Fruit fly (Drosophila melanogaster) whole organism, embryonic: ENCODE data around the gene Cdk1.

ENCODE experiments used
- Asciz ChIP-seq: fragments of 200-800 bp; sonication (Bioruptor generic); optimal IDR thresholded peaks from 2 replicates; lab custom pipeline; 2017; ENCODE audit warnings: missing biosample characterization, mild to moderate bottlenecking, missing genetic modification characterization, missing genetic modification reagents
- Bdp1 ChIP-seq: fragments of 200-800 bp; sonication (Bioruptor generic); optimal IDR thresholded peaks from 3 replicates; lab custom pipeline; 2016; ENCODE audit warnings: missing biosample characterization, missing genetic modification characterization
- Bgb ChIP-seq: fragments of 200-800 bp; sonication (Bioruptor generic); IDR thresholded peaks from 2 replicates; pipeline ENCODE4 v1.3.6; 2022; ENCODE audit warnings: missing biosample characterization, missing genetic modification characterization; ENCODE audit not compliant: partially characterized antibody
- CG10147 ChIP-seq: fragments of 200-800 bp; sonication (Bioruptor generic); optimal IDR thresholded peaks from 2 replicates; lab custom pipeline; 2019; ENCODE audit warnings: missing biosample characterization, mild to moderate bottlenecking, missing genetic modification characterization, moderate library complexity
- CG10431 ChIP-seq: fragments of 200-800 bp; sonication (Bioruptor generic); optimal IDR thresholded peaks from 3 replicates; lab custom pipeline; 2018; ENCODE audit warnings: missing biosample characterization, mild to moderate bottlenecking, missing genetic modification characterization
- CG11247 ChIP-seq: fragments of 200-800 bp; sonication (Bioruptor generic); IDR thresholded peaks from 2 replicates; pipeline ENCODE4 v1.3.6; 2022; ENCODE audit warnings: missing biosample characterization, missing genetic modification characterization
- CG12104 ChIP-seq: fragments of 200-800 bp; sonication (Bioruptor generic); optimal IDR thresholded peaks from 3 replicates; lab custom pipeline; 2016; ENCODE audit warnings: missing biosample characterization, missing genetic modification characterization
- CG12219 ChIP-seq: fragments of 200-800 bp; sonication (Bioruptor generic); optimal IDR thresholded peaks from 3 replicates; lab custom pipeline; 2018; ENCODE audit warnings: missing biosample characterization, mild to moderate bottlenecking, missing genetic modification characterization
- CG12299 ChIP-seq: fragments of 200-800 bp; sonication (Bioruptor generic); optimal IDR thresholded peaks from 2 replicates; lab custom pipeline; 2018; ENCODE audit warnings: missing biosample characterization, mild to moderate bottlenecking, missing genetic modification characterization
- CG13424 ChIP-seq: fragments of 200-800 bp; sonication (Bioruptor generic); optimal IDR thresholded peaks from 2 replicates; lab custom pipeline; 2019; ENCODE audit warnings: missing biosample characterization, mild to moderate bottlenecking, missing genetic modification characterization, moderate library complexity
- CG13775 ChIP-seq: fragments of 200-800 bp; sonication (Bioruptor generic); optimal IDR thresholded peaks from 3 replicates; lab custom pipeline; 2017; ENCODE audit warnings: missing biosample characterization, mild to moderate bottlenecking, missing genetic modification characterization
- CG14050 ChIP-seq: fragments of 200-800 bp; sonication (Bioruptor generic); IDR thresholded peaks from 3 replicates; pipeline ENCODE4 v1.3.6; 2022; ENCODE audit warnings: missing biosample characterization, missing genetic modification characterization
- CG1529 ChIP-seq: fragments of 200-800 bp; sonication (Bioruptor generic); optimal IDR thresholded peaks from 3 replicates; lab custom pipeline; 2018; ENCODE audit warnings: missing biosample characterization, missing genetic modification characterization
- CG15601 ChIP-seq: fragments of 200-800 bp; sonication (Bioruptor generic); optimal IDR thresholded peaks from 3 replicates; lab custom pipeline; 2019; ENCODE audit warnings: missing biosample characterization, mild to moderate bottlenecking, missing genetic modification characterization, moderate library complexity
- CG1603 ChIP-seq: fragments of 200-800 bp; sonication (Bioruptor generic); optimal IDR thresholded peaks from 2 replicates; lab custom pipeline; 2019; ENCODE audit warnings: missing biosample characterization, mild to moderate bottlenecking, missing genetic modification characterization, moderate library complexity
- CG1647 ChIP-seq: fragments of 200-800 bp; sonication (Bioruptor generic); optimal IDR thresholded peaks from 3 replicates; lab custom pipeline; 2016; ENCODE audit warnings: missing biosample characterization, missing genetic modification characterization
- CG17361 ChIP-seq: fragments of 200-800 bp; sonication (Bioruptor generic); IDR thresholded peaks from 3 replicates; pipeline ENCODE4 v1.3.6; 2022; ENCODE audit warnings: missing biosample characterization, missing genetic modification characterization
- CG2678 ChIP-seq: fragments of 200-800 bp; sonication (Bioruptor generic); optimal IDR thresholded peaks from 3 replicates; lab custom pipeline; 2019; ENCODE audit warnings: missing biosample characterization, mild to moderate bottlenecking, missing genetic modification characterization, moderate library complexity
- CG3995 ChIP-seq: fragments of 200-800 bp; sonication (Bioruptor generic); optimal IDR thresholded peaks from 3 replicates; lab custom pipeline; 2016; ENCODE audit warnings: missing biosample characterization, missing genetic modification characterization
- CG4820 ChIP-seq: fragments of 200-800 bp; sonication (Bioruptor generic); optimal IDR thresholded peaks from 3 replicates; lab custom pipeline; 2016; ENCODE audit warnings: missing biosample characterization, missing genetic modification characterization
- CG6689 ChIP-seq: fragments of 200-800 bp; sonication (Bioruptor generic); IDR thresholded peaks from 2 replicates; pipeline ENCODE4 v1.3.6; 2022; ENCODE audit warnings: missing biosample characterization, missing genetic modification characterization
- CG7271 ChIP-seq: fragments of 200-800 bp; sonication (Bioruptor generic); optimal IDR thresholded peaks from 2 replicates; lab custom pipeline; 2018; ENCODE audit warnings: missing biosample characterization, mild to moderate bottlenecking, missing genetic modification characterization, moderate library complexity
- CG7745 ChIP-seq: fragments of 200-800 bp; sonication (Bioruptor generic); optimal IDR thresholded peaks from 2 replicates; lab custom pipeline; 2018; ENCODE audit warnings: missing biosample characterization, mild to moderate bottlenecking, missing genetic modification characterization, moderate library complexity
- CG7786 ChIP-seq: fragments of 200-800 bp; sonication (Bioruptor generic); optimal IDR thresholded peaks from 2 replicates; lab custom pipeline; 2016; ENCODE audit warnings: missing biosample characterization, missing genetic modification characterization
- E2f2 ChIP-seq: fragments of 200-800 bp; sonication (Bioruptor generic); IDR thresholded peaks from 2 replicates; pipeline ENCODE4 v1.3.6; 2022; ENCODE audit warnings: missing biosample characterization, missing genetic modification characterization
- HLHmδ ChIP-seq: fragments of 200-800 bp; sonication (Bioruptor generic); optimal IDR thresholded peaks from 2 replicates; lab custom pipeline; 2018; ENCODE audit warnings: missing biosample characterization, mild to moderate bottlenecking, missing genetic modification characterization, moderate library complexity
- Mes4 ChIP-seq: fragments of 200-800 bp; sonication (Bioruptor generic); optimal IDR thresholded peaks from 2 replicates; lab custom pipeline; 2016; ENCODE audit warnings: missing biosample characterization, missing genetic modification characterization
- Poxn ChIP-seq: fragments of 200-800 bp; sonication (Bioruptor generic); IDR thresholded peaks from 2 replicates; pipeline ENCODE4 v1.3.6; 2022; ENCODE audit warnings: missing biosample characterization, missing genetic modification characterization
- Stat92E ChIP-seq, 3 experiments: fragments of >200 bp in 2 of 3; fragments of 200-800 bp in 1 of 3; sonication (Bioruptor generic) in 1 of 3; optimal IDR thresholded peaks; 2 replicates each; lab custom pipeline; 2017 to 2019; ENCODE audit warnings: missing biosample characterization in 3 of 3, missing genetic modification characterization in 3 of 3, mild to moderate bottlenecking in 1 of 3, moderate library complexity in 1 of 3
- ara ChIP-seq: fragments of 200-800 bp; sonication (Bioruptor generic); IDR thresholded peaks from 2 replicates; pipeline ENCODE4 v1.3.6; 2022; ENCODE audit warnings: missing biosample characterization, missing genetic modification characterization
- bbx ChIP-seq: fragments of 200-800 bp; sonication (Bioruptor generic); IDR thresholded peaks from 2 replicates; pipeline ENCODE4 v1.3.6; 2022; ENCODE audit warnings: missing biosample characterization, missing genetic modification characterization; ENCODE audit not compliant: partially characterized antibody
- btn ChIP-seq: fragments of 200-800 bp; sonication (Bioruptor generic); optimal IDR thresholded peaks from 2 replicates; lab custom pipeline; 2016; ENCODE audit warnings: missing biosample characterization, missing genetic modification characterization
- cato ChIP-seq: fragments of 200-800 bp; sonication (Bioruptor generic); optimal IDR thresholded peaks from 2 replicates; lab custom pipeline; 2016; ENCODE audit warnings: missing biosample characterization, missing genetic modification characterization, borderline replicate concordance
- chinmo ChIP-seq: fragments of 200-800 bp; sonication (Bioruptor generic); IDR thresholded peaks from 4 replicates; pipeline ENCODE4 v1.3.6; 2022; ENCODE audit warnings: missing biosample characterization, missing genetic modification characterization; ENCODE audit not compliant: partially characterized antibody
- corto ChIP-seq: fragments of 200-800 bp; sonication (Bioruptor generic); optimal IDR thresholded peaks from 2 replicates; lab custom pipeline; 2016; ENCODE audit warnings: missing biosample characterization, mild to moderate bottlenecking, missing genetic modification characterization, moderate library complexity
- crol ChIP-seq: fragments of 200-800 bp; sonication (Bioruptor generic); IDR thresholded peaks from 2 replicates; pipeline ENCODE4 v1.3.6; 2022; ENCODE audit warnings: missing biosample characterization, missing genetic modification characterization
- emc ChIP-seq: fragments of 200-800 bp; sonication (Bioruptor generic); optimal IDR thresholded peaks from 2 replicates; lab custom pipeline; 2016; ENCODE audit warnings: missing biosample characterization, missing genetic modification characterization
- grn ChIP-seq: fragments of 200-800 bp; sonication (Bioruptor generic); optimal IDR thresholded peaks from 3 replicates; lab custom pipeline; 2017; ENCODE audit warnings: missing biosample characterization, missing genetic modification characterization
- jigr1 ChIP-seq: fragments of 200-800 bp; sonication (Bioruptor generic); IDR thresholded peaks from 3 replicates; pipeline ENCODE4 v1.3.6; 2022; ENCODE audit warnings: missing biosample characterization, missing genetic modification characterization
- lab ChIP-seq: fragments of 200-800 bp; sonication (Bioruptor generic); optimal IDR thresholded peaks from 3 replicates; lab custom pipeline; 2017; ENCODE audit warnings: missing biosample characterization, missing genetic modification characterization, mild to moderate bottlenecking, moderate library complexity, missing genetic modification reagents
- lilli ChIP-seq: fragments of 200-800 bp; sonication (Bioruptor generic); optimal IDR thresholded peaks from 3 replicates; lab custom pipeline; 2016; ENCODE audit warnings: missing biosample characterization, missing genetic modification characterization
- nmo ChIP-seq: fragments of 200-800 bp; sonication (Bioruptor generic); optimal IDR thresholded peaks from 2 replicates; lab custom pipeline; 2018; ENCODE audit warnings: missing biosample characterization, mild to moderate bottlenecking, missing genetic modification characterization, moderate library complexity
- pum ChIP-seq: fragments of 200-800 bp; sonication (Bioruptor generic); optimal IDR thresholded peaks from 2 replicates; lab custom pipeline; 2016; ENCODE audit warnings: missing biosample characterization, missing genetic modification characterization
- salm ChIP-seq: fragments of 200-800 bp; sonication (Bioruptor generic); optimal IDR thresholded peaks from 2 replicates; lab custom pipeline; 2018; ENCODE audit warnings: missing biosample characterization, mild to moderate bottlenecking, missing genetic modification characterization
- shn ChIP-seq: fragments of 200-800 bp; sonication (Bioruptor generic); optimal IDR thresholded peaks from 3 replicates; lab custom pipeline; 2016; ENCODE audit warnings: missing biosample characterization, missing genetic modification characterization
- sisA ChIP-seq: fragments of 200-800 bp; sonication (Bioruptor generic); IDR thresholded peaks from 2 replicates; pipeline ENCODE4 v1.3.6; 2022; ENCODE audit warnings: missing biosample characterization, missing genetic modification characterization
- sob ChIP-seq: fragments of 200-800 bp; sonication (Bioruptor generic); IDR thresholded peaks from 2 replicates; pipeline ENCODE4 v1.3.6; 2022; ENCODE audit warnings: missing biosample characterization, missing genetic modification characterization
- toy ChIP-seq: fragments of 200-800 bp; sonication (Bioruptor generic); IDR thresholded peaks from 2 replicates; pipeline ENCODE4 v1.3.6; 2022; ENCODE audit warnings: missing biosample characterization, missing genetic modification characterization
- wor ChIP-seq: fragments of 200-800 bp; sonication (Bioruptor generic); IDR thresholded peaks from 2 replicates; pipeline ENCODE4 v1.3.6; 2022; ENCODE audit warnings: missing biosample characterization, missing genetic modification characterization

Cdk1 gene

DNA sequence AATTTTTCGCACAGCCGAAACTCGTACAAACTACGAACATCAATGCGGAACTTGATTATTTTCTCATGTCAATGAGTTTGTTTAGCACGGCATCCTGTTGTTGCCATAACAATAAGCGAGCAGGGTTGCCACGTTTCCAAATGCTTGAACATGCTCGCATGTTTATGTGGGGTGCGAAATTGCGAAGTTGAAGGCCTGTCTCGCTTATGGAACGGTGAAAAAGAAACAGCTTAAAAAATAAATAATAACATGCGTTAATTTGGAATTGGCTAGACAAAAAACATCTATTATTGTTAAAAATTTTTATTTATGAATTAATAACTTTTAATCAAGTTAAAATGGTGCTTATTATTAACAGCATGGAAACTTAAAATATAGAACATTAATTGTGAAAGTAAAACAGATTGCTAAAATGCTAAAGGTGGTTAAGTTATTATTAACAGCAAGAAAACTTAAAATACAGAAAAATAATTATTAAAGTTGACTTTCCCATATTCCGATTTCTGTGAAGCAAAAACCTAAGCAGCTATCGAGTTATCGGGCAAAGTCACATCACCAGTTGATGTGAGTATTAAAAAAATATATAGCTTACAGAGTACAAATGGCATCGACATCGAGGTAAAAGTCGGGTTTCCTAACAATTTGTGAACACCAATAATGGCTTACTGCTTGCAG, 44.9 kb upstream of the Cdk1 start, which contains the start of the genes Bug22 and TfIIB (continued):
- TF ChIP-seq CG17361 (GFP tag; lab: Robert Waterston, UW): peak; percentile 83; the same call in 2 of the 3 replicates
- TF ChIP-seq salm: peak; percentile 17
- TF ChIP-seq btn (GFP tag; lab: Kevin White, UChicago): no peak
- TF ChIP-seq CG7271 (tag; lab: Kevin White, UChicago): peak; percentile 6
- peak; percentile 6 for TF ChIP-seq CG1529 (GFP tag; lab: Kevin White, UChicago)
- TF ChIP-seq CG14050 (GFP tag; lab: Robert Waterston, UW): no peak
- TF ChIP-seq HLHmδ (GFP tag; lab: Kevin White, UChicago): peak; percentile 30
- peak; percentile 86 for TF ChIP-seq lilli (GFP tag; lab: Kevin White, UChicago)
- TF ChIP-seq chinmo: no peak
- no peak for TF ChIP-seq Poxn (GFP tag; lab: Robert Waterston, UW)
- peak; percentile 33 for TF ChIP-seq cato
- TF ChIP-seq CG7745 (tag; lab: Kevin White, UChicago): no peak
- peak; percentile 58 for TF ChIP-seq CG10147
- TF ChIP-seq Bdp1 (GFP tag; lab: Kevin White, UChicago): peak; percentile 27
- TF ChIP-seq CG10431: peak; percentile 18
- TF ChIP-seq Stat92E (GFP tag; optimal IDR thresholded peaks at IDR 0.05; lab: Kevin White, UChicago): no peak
- TF ChIP-seq CG15601 (tag; lab: Kevin White, UChicago): peak; percentile 61
- peak; percentile 41; the same call in 1 of the 2 replicates for TF ChIP-seq E2f2 (GFP tag; lab: Robert Waterston, UW)
- TF ChIP-seq crol (GFP tag; lab: Robert Waterston, UW): no peak
- no peak for TF ChIP-seq wor (GFP tag; lab: Robert Waterston, UW)
- TF ChIP-seq CG7786 (GFP tag; lab: Kevin White, UChicago): peak; percentile 66
- peak; percentile 38; the same call in 1 of the 2 replicates for TF ChIP-seq ara
- TF ChIP-seq pum (GFP tag; lab: Kevin White, UChicago): peak; percentile 46
- peak; percentile 58; the same call in 1 of the 2 replicates for TF ChIP-seq CG11247
- TF ChIP-seq CG4820 (GFP tag; lab: Kevin White, UChicago): peak; percentile 99
- peak; percentile 28 for TF ChIP-seq CG12299
- peak; percentile 47 for TF ChIP-seq CG1647 (GFP tag; lab: Kevin White, UChicago)
- peak; percentile 60 for TF ChIP-seq CG12104
- peak; percentile 85 for TF ChIP-seq CG6689 (GFP tag; lab: Robert Waterston, UW)
- peak; percentile 37 for TF ChIP-seq Asciz (GFP tag; lab: Kevin White, UChicago)
- TF ChIP-seq grn (GFP tag; lab: Kevin White, UChicago): no peak
- TF ChIP-seq sisA (GFP tag; lab: Robert Waterston, UW): peak; percentile 51
- no peak for TF ChIP-seq emc
- TF ChIP-seq sob (GFP tag; lab: Robert Waterston, UW): peak; percentile 68
- TF ChIP-seq jigr1 (GFP tag; lab: Robert Waterston, UW): no peak
- no peak for TF ChIP-seq toy (GFP tag; lab: Robert Waterston, UW)
- peak; percentile 28 for TF ChIP-seq CG12219 (GFP tag; lab: Kevin White, UChicago)
- TF ChIP-seq CG3995 (GFP tag; lab: Kevin White, UChicago): peak; percentile 17
- no peak for TF ChIP-seq CG2678
- TF ChIP-seq lab (GFP tag; lab: Kevin White, UChicago): no peak
- TF ChIP-seq CG13424 (tag; lab: Kevin White, UChicago): peak; percentile 74
- TF ChIP-seq Mes4 (GFP tag; lab: Kevin White, UChicago): peak; percentile 58
- TF ChIP-seq Bgb (GFP tag; lab: Robert Waterston, UW): peak; percentile 19; the same call in 1 of the 2 replicates
- TF ChIP-seq bbx: 0 out of 2 replicates have a peak, but pooled peaks have one; percentile 15
- peak; percentile 77 for TF ChIP-seq CG13775 (GFP tag; lab: Kevin White, UChicago)
- peak; percentile 71 for TF ChIP-seq shn (GFP tag; lab: Kevin White, UChicago)
- TF ChIP-seq nmo (GFP tag; lab: Kevin White, UChicago): peak; percentile 77
- no peak for TF ChIP-seq corto (GFP tag; lab: Kevin White, UChicago)
- peak; percentile 99 for TF ChIP-seq CG1603 (tag; lab: Kevin White, UChicago)
